Fruit fly (Drosophila melanogaster): Measurements from ENCODE around the gene hid.

hid gene

DNA sequence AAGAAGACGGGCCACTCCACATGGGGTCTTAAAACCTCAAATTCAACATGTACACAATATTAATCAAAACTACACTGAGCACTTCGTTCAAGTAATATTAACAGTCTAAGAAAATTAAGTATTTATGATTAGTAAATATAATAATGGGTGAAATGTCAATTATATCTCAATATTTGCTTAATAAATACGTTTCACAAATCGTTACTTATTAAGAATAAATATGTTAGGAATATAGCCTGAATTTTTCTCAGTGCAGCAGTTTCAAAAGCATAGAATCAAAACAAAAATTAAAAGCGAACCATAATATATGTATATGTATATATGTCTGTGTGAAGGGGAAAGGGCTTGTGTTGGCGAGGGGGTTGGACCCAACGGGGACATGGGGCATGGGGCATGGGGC lies 18.5 kb upstream of the hid start (continued):
- TF ChIP-seq CG16863 (GFP tag; optimal IDR thresholded peaks at IDR 0.05) (no peak), gro (GFP tag; optimal IDR thresholded peaks at IDR 0.05) (no peak), Dfd (GFP tag; optimal IDR thresholded peaks at IDR 0.05) (no peak), Fer2 (tag; optimal IDR thresholded peaks at IDR 0.05) (no peak), CG4820 (GFP tag; optimal IDR thresholded peaks at IDR 0.05) (peak; percentile 51), CG6689 (GFP tag; IDR thresholded peaks at IDR 0.05) (peak; percentile 83), ara (GFP tag; IDR thresholded peaks at IDR 0.05) (peak; percentile 69; the same call in 1 of the 2 replicates), GATAe (GFP tag; conservative IDR thresholded peaks at IDR 0.05) (no peak), CG9817 (tag; optimal IDR thresholded peaks at IDR 0.05) (no peak), Atf6 (GFP tag; IDR thresholded peaks at IDR 0.05) (no peak), Rx (GFP tag; IDR thresholded peaks at IDR 0.05) (no peak), CG8924 (tag; optimal IDR thresholded peaks at IDR 0.05) (peak; percentile 79), org-1 (GFP tag; optimal IDR thresholded peaks at IDR 0.05) (peak; percentile 21), aop (GFP tag; IDR thresholded peaks at IDR 0.05) (no peak), pita (GFP tag; optimal IDR thresholded peaks at IDR 0.05) (no peak), Eip74EF (GFP tag; optimal IDR thresholded peaks at IDR 0.05) (peak in 1 of 2 experiments; percentile 61), ato (GFP tag; IDR thresholded peaks at IDR 0.05; ENCODE audit: partially characterized antibody) (no peak), ewg (GFP tag; optimal IDR thresholded peaks at IDR 0.05) (peak; percentile 17), pho (GFP tag; optimal IDR thresholded peaks at IDR 0.05) (no peak), CG7745 (tag; optimal IDR thresholded peaks at IDR 0.05) (peak; percentile 44), croc (GFP tag; conservative IDR thresholded peaks at IDR 0.05) (peak; percentile 63), CG43689 (GFP tag; IDR thresholded peaks at IDR 0.05) (no peak), kah (GFP tag; optimal IDR thresholded peaks at IDR 0.05) (no peak), Dip3 (GFP tag; optimal IDR thresholded peaks at IDR 0.05) (no peak), CG16779 (GFP tag; IDR thresholded peaks at IDR 0.05) (no peak), cad (GFP tag; optimal IDR thresholded peaks at IDR 0.05) (no peak), Rfx (GFP tag; IDR thresholded peaks at IDR 0.05) (no peak), CG1647 (GFP tag; optimal IDR thresholded peaks at IDR 0.05) (no peak), CG12071 (GFP tag; optimal IDR thresholded peaks at IDR 0.05) (no peak), inv (GFP tag; IDR thresholded peaks at IDR 0.05; ENCODE audit: partially characterized antibody) (no peak), Adf1 (GFP tag; IDR thresholded peaks at IDR 0.05) (no peak), D19A (tag; optimal IDR thresholded peaks at IDR 0.05) (peak; percentile 79), CG3726 (GFP tag; IDR thresholded peaks at IDR 0.05) (0 out of 3 replicates have a peak, but pooled peaks have one; percentile 39), dm (GFP tag; optimal IDR thresholded peaks at IDR 0.05) (no peak), CG4854 (GFP tag; optimal IDR thresholded peaks at IDR 0.05) (no peak), ATbp (GFP tag; optimal IDR thresholded peaks at IDR 0.05) (peak; percentile 27), CG8478 (optimal IDR thresholded peaks at IDR 0.05) (no peak), bcd (GFP tag; optimal IDR thresholded peaks at IDR 0.05) (peak; percentile 26), CG1233 (GFP tag; optimal IDR thresholded peaks at IDR 0.05) (peak; percentile 30), NC2β (GFP tag; optimal IDR thresholded peaks at IDR 0.05) (no peak), CkIIα-i1 (GFP tag; IDR thresholded peaks at IDR 0.05) (no peak), Sox100B (GFP tag; optimal IDR thresholded peaks at IDR 0.05) (peak; percentile 53), Chrac-16 (GFP tag; optimal IDR thresholded peaks at IDR 0.05) (peak; percentile 36), CG31224 (GFP tag; IDR thresholded peaks at IDR 0.05) (no peak), CG6791 (GFP tag; IDR thresholded peaks at IDR 0.05; ENCODE audit: partially characterized antibody) (no peak), exex (tag; optimal IDR thresholded peaks at IDR 0.05) (no peak), CG15269 (tag; optimal IDR thresholded peaks at IDR 0.05) (peak; percentile 36), CG8388 (GFP tag; optimal IDR thresholded peaks at IDR 0.05) (peak; percentile 75), HLHmδ (GFP tag; optimal IDR thresholded peaks at IDR 0.05) (no peak), CG7271 (tag; optimal IDR thresholded peaks at IDR 0.05) (peak; percentile 37), knrl (GFP tag; IDR thresholded peaks at IDR 0.05; ENCODE audit: partially characterized antibody) (no peak)

All from whole organism, embryonic.